Worm (Caenorhabditis elegans) whole organism, L4 larva: Measurements from ENCODE around the gene Y45G5AM.4.

Experiments used
- D1046.2 ChIP-seq: fragments of 200-800 bp; sonication (Bioruptor generic); IDR thresholded peaks from 2 replicates; pipeline ENCODE4 v1.3.6; 2022; ENCODE audit warnings: missing genetic modification characterization, missing compliant biosample characterization
- F10B5.3 ChIP-seq: sonication (generic microtip); optimal IDR thresholded peaks from 2 replicates; lab custom pipeline; 2016; ENCODE audit warnings: mild to moderate bottlenecking, missing genetic modification characterization, missing compliant biosample characterization
- F26F4.8 ChIP-seq: fragments of 200-800 bp; sonication (Bioruptor generic); conservative IDR thresholded peaks from 2 replicates; pipeline ENCODE4 v1.3.6; 2022; ENCODE audit warnings: missing genetic modification characterization, missing compliant biosample characterization
- F49E8.2 ChIP-seq: sonication (generic microtip); optimal IDR thresholded peaks from 2 replicates; lab custom pipeline; 2016; ENCODE audit warnings: missing compliant biosample characterization, mild to moderate bottlenecking, missing genetic modification characterization, borderline replicate concordance
- T20F7.1 ChIP-seq: fragments of 200-800 bp; sonication (Bioruptor generic); optimal IDR thresholded peaks from 2 replicates; lab custom pipeline; 2018; ENCODE audit warnings: mild to moderate bottlenecking, missing genetic modification characterization, missing compliant biosample characterization
- T26A8.4 ChIP-seq: fragments of 200-800 bp; sonication (Bioruptor generic); IDR thresholded peaks from 2 replicates; pipeline ENCODE4 v1.3.6; 2022; ENCODE audit warnings: missing genetic modification characterization, missing compliant biosample characterization
- Y75B8A.6 ChIP-seq: fragments of 200-800 bp; sonication (Bioruptor generic); IDR thresholded peaks from 2 replicates; pipeline ENCODE4 v1.3.6; 2022; ENCODE audit warnings: missing genetic modification reagents, missing genetic modification characterization, missing compliant biosample characterization
- ZK337.2 ChIP-seq: fragments of 200-800 bp; sonication (Bioruptor generic); IDR thresholded peaks from 2 replicates; pipeline ENCODE4 v1.3.6; 2022; ENCODE audit warnings: missing genetic modification reagents, missing genetic modification characterization, missing compliant biosample characterization
- ZK546.5 ChIP-seq, 2 experiments: sonication (generic microtip); optimal IDR thresholded peaks; 2 replicates each; lab custom pipeline; 2017; ENCODE audit warnings: missing biosample characterization in 2 of 2, missing genetic modification characterization in 2 of 2
- aly-2 ChIP-seq: sonication (generic microtip); optimal IDR thresholded peaks from 2 replicates; lab custom pipeline; 2018; ENCODE audit warnings: missing biosample characterization, missing genetic modification characterization
- arid-1 ChIP-seq: fragments of 200-800 bp; sonication (Bioruptor generic); conservative IDR thresholded peaks from 2 replicates; pipeline ENCODE4 v1.3.6; 2022; ENCODE audit warnings: missing genetic modification reagents, missing genetic modification characterization, missing compliant biosample characterization
- attf-4 ChIP-seq: sonication (generic microtip); optimal IDR thresholded peaks from 3 replicates; lab custom pipeline; 2017; ENCODE audit warnings: missing biosample characterization, missing genetic modification characterization
- ceh-20 ChIP-seq: fragments of 200-800 bp; sonication (Bioruptor generic); IDR thresholded peaks from 2 replicates; pipeline ENCODE4 v1.3.6; 2022; ENCODE audit warnings: missing genetic modification reagents, missing genetic modification characterization, missing compliant biosample characterization
- ceh-32 ChIP-seq: sonication (generic microtip); optimal IDR thresholded peaks from 2 replicates; lab custom pipeline; 2016; ENCODE audit warnings: mild to moderate bottlenecking, missing genetic modification characterization, missing compliant biosample characterization; ENCODE audit not compliant: poor library complexity
- ceh-62 ChIP-seq: sonication (generic microtip); optimal IDR thresholded peaks from 2 replicates; lab custom pipeline; 2017; ENCODE audit warnings: missing biosample characterization, missing genetic modification characterization
- ctbp-1 ChIP-seq: fragments of 200-800 bp; sonication (Bioruptor generic); IDR thresholded peaks from 2 replicates; pipeline ENCODE4 v1.3.6; 2022; ENCODE audit warnings: missing genetic modification reagents, missing genetic modification characterization, missing compliant biosample characterization
- daf-12 ChIP-seq: fragments of 150-350 bp; optimal IDR thresholded peaks from 2 replicates; lab custom pipeline; 2014; ENCODE audit warnings: missing biosample characterization, missing genetic modification reagents, missing genetic modification characterization
- daf-16 ChIP-seq, 3 experiments: sonication (generic microtip); optimal IDR thresholded peaks; 2 replicates each; lab custom pipeline; 2016 to 2017; ENCODE audit warnings: missing genetic modification characterization in 3 of 3, missing genetic modification reagents in 3 of 3, mild to moderate bottlenecking in 2 of 3, missing compliant biosample characterization in 2 of 3, missing biosample characterization in 1 of 3, moderate library complexity in 1 of 3
- daf-8 ChIP-seq: fragments of 200-800 bp; sonication (Bioruptor generic); IDR thresholded peaks from 2 replicates; pipeline ENCODE4 v1.3.6; 2022; ENCODE audit warnings: missing genetic modification characterization, missing compliant biosample characterization
- dmd-6 ChIP-seq: fragments of 200-800 bp; sonication (Bioruptor generic); IDR thresholded peaks from 2 replicates; pipeline ENCODE4 v1.3.6; 2022; ENCODE audit warnings: missing genetic modification reagents, missing genetic modification characterization, missing compliant biosample characterization
- dpl-1 ChIP-seq: fragments of 150-350 bp; optimal IDR thresholded peaks from 2 replicates; lab custom pipeline; 2014; ENCODE audit warnings: missing biosample characterization, missing genetic modification reagents, missing genetic modification characterization
- egl-27 ChIP-seq: sonication (generic microtip); optimal IDR thresholded peaks from 3 replicates; lab custom pipeline; 2017; ENCODE audit warnings: missing biosample characterization, missing genetic modification reagents, missing genetic modification characterization
- fos-1 ChIP-seq: fragments of 150-350 bp; optimal IDR thresholded peaks from 2 replicates; lab custom pipeline; 2014; ENCODE audit warnings: missing biosample characterization, missing genetic modification characterization
- gei-8 ChIP-seq: fragments of 200-800 bp; sonication (Bioruptor generic); optimal IDR thresholded peaks from 2 replicates; lab custom pipeline; 2018; ENCODE audit warnings: mild to moderate bottlenecking, missing genetic modification characterization, missing compliant biosample characterization
- hif-1 ChIP-seq, 2 experiments: sonication (generic microtip); optimal IDR thresholded peaks; 2 replicates each; lab custom pipeline; 2016 to 2017; ENCODE audit warnings: missing compliant biosample characterization in 2 of 2, missing genetic modification characterization in 2 of 2, missing genetic modification reagents in 2 of 2, missing genotype in 2 of 2, mild to moderate bottlenecking in 1 of 2
- jun-1 ChIP-seq: fragments of 150-350 bp; optimal IDR thresholded peaks from 2 replicates; lab custom pipeline; 2014; ENCODE audit warnings: missing biosample characterization, missing genetic modification reagents, missing genetic modification characterization
- lim-7 ChIP-seq: fragments of 200-800 bp; sonication (Bioruptor generic); IDR thresholded peaks from 2 replicates; pipeline ENCODE4 v1.3.6; 2022; ENCODE audit warnings: missing genetic modification characterization, missing compliant biosample characterization
- lin-1 ChIP-seq: fragments of 200-800 bp; sonication (Bioruptor generic); IDR thresholded peaks from 2 replicates; pipeline ENCODE4 v1.3.6; 2022; ENCODE audit warnings: missing genetic modification reagents, missing genetic modification characterization, missing compliant biosample characterization
- lin-29 ChIP-seq: fragments of 200-800 bp; sonication (Bioruptor generic); IDR thresholded peaks from 2 replicates; pipeline ENCODE4 v1.3.6; 2022; ENCODE audit warnings: missing genetic modification reagents, missing genetic modification characterization, missing compliant biosample characterization
- lin-39 ChIP-seq: fragments of 150-350 bp; optimal IDR thresholded peaks from 2 replicates; lab custom pipeline; 2014; ENCODE audit warnings: missing biosample characterization, missing genetic modification reagents, missing genetic modification characterization
- madf-9 ChIP-seq: fragments of 200-800 bp; sonication (Bioruptor generic); conservative IDR thresholded peaks from 2 replicates; pipeline ENCODE4 v1.3.6; 2022; ENCODE audit warnings: missing genetic modification reagents, missing genetic modification characterization, missing compliant biosample characterization
- mdl-1 ChIP-seq, 2 experiments: fragments of 150-350 bp in 1 of 2; sonication (generic microtip) in 1 of 2; optimal IDR thresholded peaks; 2 replicates each; lab custom pipeline; 2014 to 2017; ENCODE audit warnings: missing biosample characterization in 2 of 2, missing genetic modification characterization in 2 of 2
- mes-2 ChIP-seq: sonication (generic microtip); optimal IDR thresholded peaks from 2 replicates; lab custom pipeline; 2016; ENCODE audit warnings: missing genotype, mild to moderate bottlenecking, missing genetic modification characterization, missing compliant biosample characterization; ENCODE audit not compliant: poor library complexity, severe bottlenecking
- mxl-2 ChIP-seq: fragments of 200-800 bp; sonication (Bioruptor generic); conservative IDR thresholded peaks from 2 replicates; pipeline ENCODE4 v1.3.6; 2022; ENCODE audit warnings: missing genetic modification reagents, missing genetic modification characterization, missing compliant biosample characterization
- mxl-3 ChIP-seq: fragments of 200-800 bp; sonication (Bioruptor generic); optimal IDR thresholded peaks from 2 replicates; lab custom pipeline; 2018; ENCODE audit warnings: mild to moderate bottlenecking, missing genetic modification characterization, missing compliant biosample characterization
- nhr-11 ChIP-seq: fragments of 150-350 bp; optimal IDR thresholded peaks from 2 replicates; lab custom pipeline; 2014; ENCODE audit warnings: missing biosample characterization, missing genetic modification characterization
- nhr-111 ChIP-seq: fragments of 200-800 bp; sonication (Bioruptor generic); optimal IDR thresholded peaks from 2 replicates; lab custom pipeline; 2018; ENCODE audit warnings: mild to moderate bottlenecking, missing genetic modification characterization, missing compliant biosample characterization
- nhr-28 ChIP-seq: fragments of 150-350 bp; optimal IDR thresholded peaks from 2 replicates; lab custom pipeline; 2014; ENCODE audit warnings: missing biosample characterization, missing genetic modification characterization
- nhr-42 ChIP-seq: fragments of 200-800 bp; sonication (Bioruptor generic); IDR thresholded peaks from 2 replicates; pipeline ENCODE4 v1.3.6; 2022; ENCODE audit warnings: missing genetic modification characterization, missing compliant biosample characterization
- nhr-76 ChIP-seq: fragments of 150-350 bp; optimal IDR thresholded peaks from 2 replicates; lab custom pipeline; 2014; ENCODE audit warnings: missing biosample characterization, missing genetic modification characterization
- nhr-77 ChIP-seq: fragments of 150-350 bp; optimal IDR thresholded peaks from 2 replicates; lab custom pipeline; 2014; ENCODE audit warnings: missing biosample characterization, missing genetic modification characterization
- pha-4 ChIP-seq, 2 experiments: fragments of 150-350 bp in 1 of 2; fragments of 200-800 bp in 1 of 2; sonication (Bioruptor generic) in 1 of 2; IDR thresholded peaks in 1 of 2; optimal IDR thresholded peaks in 1 of 2; 2 replicates each; pipeline versions ENCODE4 v1.3.6 to Lab custom; 2014 to 2022; ENCODE audit warnings: missing genetic modification characterization in 2 of 2, missing genetic modification reagents in 2 of 2, missing biosample characterization in 1 of 2, missing compliant biosample characterization in 1 of 2
- pqm-1 ChIP-seq: sonication (generic microtip); optimal IDR thresholded peaks from 2 replicates; lab custom pipeline; 2017; ENCODE audit warnings: missing biosample characterization, missing genetic modification characterization
- skn-1 ChIP-seq: fragments of 150-350 bp; optimal IDR thresholded peaks from 2 replicates; lab custom pipeline; 2014; ENCODE audit warnings: missing biosample characterization, missing genetic modification characterization
- snpc-4 ChIP-seq: fragments of 150-350 bp; optimal IDR thresholded peaks from 2 replicates; lab custom pipeline; 2014; ENCODE audit warnings: missing biosample characterization, missing genetic modification characterization
- tag-97 ChIP-seq: fragments of 200-800 bp; sonication (Bioruptor generic); IDR thresholded peaks from 2 replicates; pipeline ENCODE4 v1.3.6; 2022; ENCODE audit warnings: missing genetic modification characterization, missing compliant biosample characterization
- tra-1 ChIP-seq: fragments of 200-800 bp; sonication (Bioruptor generic); IDR thresholded peaks from 2 replicates; pipeline ENCODE4 v1.3.6; 2022; ENCODE audit warnings: missing genetic modification reagents, missing genetic modification characterization, missing compliant biosample characterization
- unc-62 ChIP-seq, 3 experiments: fragments of 150-350 bp in 1 of 3; sonication (generic microtip); optimal IDR thresholded peaks in 2 of 3; peaks in 1 of 3; 1 replicate in 1 of 3; 2 replicates in 2 of 3; lab custom pipeline; 2014 to 2017; ENCODE audit warnings: missing biosample characterization in 3 of 3, missing genetic modification characterization in 3 of 3, missing genetic modification reagents in 3 of 3, missing genotype in 1 of 3
- zip-2 ChIP-seq: fragments of 150-350 bp; optimal IDR thresholded peaks from 2 replicates; lab custom pipeline; 2014; ENCODE audit warnings: missing biosample characterization, missing genetic modification characterization
- ztf-11 ChIP-seq: fragments of 150-350 bp; optimal IDR thresholded peaks from 2 replicates; lab custom pipeline; 2014; ENCODE audit warnings: missing biosample characterization, missing genetic modification characterization

The Y45G5AM.4 gene

DNA sequence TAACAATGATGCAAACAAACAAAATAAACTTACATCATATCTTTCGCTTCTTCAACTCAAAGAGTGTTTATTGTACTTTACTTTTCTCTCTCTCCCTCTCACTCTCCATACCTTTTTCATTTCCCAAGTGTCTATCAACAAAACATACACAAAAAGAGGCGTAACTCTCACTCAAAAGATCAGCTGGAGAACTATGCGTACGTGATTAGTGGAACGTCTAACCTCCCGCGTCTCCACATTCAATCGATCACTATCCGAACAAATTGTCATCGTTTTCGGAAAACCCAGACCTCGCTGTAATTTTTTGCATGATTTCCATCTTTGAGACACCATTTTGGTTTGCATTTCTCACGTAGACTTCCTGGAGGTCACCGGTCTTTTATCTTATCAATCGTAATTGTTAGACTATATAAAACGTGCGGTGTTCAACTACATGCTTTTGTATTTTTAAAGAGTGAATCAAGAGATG, 31.5 kb upstream of the Y45G5AM.4 start, which contains the start of gene nhr-57 (continued):
- TF ChIP-seq daf-16 (GFP tag; optimal IDR thresholded peaks at IDR 0.05; lab: Kevin White, UChicago): peak in 1 of 2 experiments; percentile 40
- peak; percentile 84 for TF ChIP-seq daf-16 (tag; optimal IDR thresholded peaks at IDR 0.05; lab: Kevin White, UChicago)
- no peak for TF ChIP-seq F26F4.8
- no peak for TF ChIP-seq madf-9 (GFP tag; lab: Robert Waterston, UW)
- TF ChIP-seq daf-12 (tag; lab: Kevin White, UChicago): no peak
- TF ChIP-seq snpc-4 (tag; lab: Kevin White, UChicago): no peak
- peak; percentile 49 for TF ChIP-seq lin-1 (GFP tag; lab: Robert Waterston, UW)
- TF ChIP-seq jun-1: no peak
- peak; percentile 97 for TF ChIP-seq dmd-6 (GFP tag; lab: Robert Waterston, UW)
- TF ChIP-seq nhr-28 (tag; lab: Kevin White, UChicago): peak; percentile 94
- no peak for TF ChIP-seq mxl-2 (GFP tag; lab: Robert Waterston, UW)
- TF ChIP-seq mes-2 (tag; lab: Kevin White, UChicago): peak; percentile 7
- 0 out of 2 replicates have a peak, but pooled peaks have one; percentile 53 for TF ChIP-seq tra-1
- peak; percentile 78 for TF ChIP-seq gei-8
- no peak for TF ChIP-seq ceh-32 (tag; lab: Kevin White, UChicago)
- TF ChIP-seq unc-62 (GFP tag; optimal IDR thresholded peaks at IDR 0.05 in 1 of 2; lab: Kevin White, UChicago): peak in 1 of 2 experiments; percentile 84
- TF ChIP-seq unc-62 (tag; optimal IDR thresholded peaks at IDR 0.05; lab: Kevin White, UChicago): no peak
- no peak for TF ChIP-seq nhr-76
- TF ChIP-seq ztf-11: no peak
- no peak for TF ChIP-seq skn-1 (tag; lab: Kevin White, UChicago)
- peak; percentile 98 to 100 for TF ChIP-seq hif-1 (tag; optimal IDR thresholded peaks at IDR 0.05; lab: Kevin White, UChicago)
- TF ChIP-seq pha-4 (GFP tag; IDR thresholded peaks at IDR 0.05; lab: Robert Waterston, UW): peak; percentile 70; the same call in 1 of the 2 replicates
- TF ChIP-seq pha-4 (tag; optimal IDR thresholded peaks at IDR 0.05; lab: Kevin White, UChicago): peak; percentile 71
- no peak for TF ChIP-seq lin-39 (tag; lab: Kevin White, UChicago)
- TF ChIP-seq nhr-111 (GFP tag; lab: Kevin White, UChicago): no peak
- TF ChIP-seq D1046.2 (GFP tag; lab: Robert Waterston, UW): no peak
- no peak for TF ChIP-seq arid-1 (GFP tag; lab: Robert Waterston, UW)
- TF ChIP-seq lim-7 (GFP tag; lab: Robert Waterston, UW): no peak
- TF ChIP-seq daf-8 (GFP tag; lab: Robert Waterston, UW): no peak
- TF ChIP-seq Y75B8A.6 (GFP tag; lab: Robert Waterston, UW): no peak
- peak; percentile 63 for TF ChIP-seq mxl-3 (GFP tag; lab: Kevin White, UChicago)
- TF ChIP-seq ceh-62 (tag; lab: Kevin White, UChicago): no peak
- TF ChIP-seq nhr-11 (tag; lab: Kevin White, UChicago): peak; percentile 31
- no peak for TF ChIP-seq nhr-42 (GFP tag; lab: Robert Waterston, UW)
- no peak for TF ChIP-seq fos-1 (tag; lab: Kevin White, UChicago)
- TF ChIP-seq nhr-77 (tag; lab: Kevin White, UChicago): peak; percentile 4
- no peak for TF ChIP-seq egl-27 (tag; lab: Kevin White, UChicago)
- TF ChIP-seq F10B5.3 (tag; lab: Kevin White, UChicago): no peak
- TF ChIP-seq pqm-1: peak; percentile 35
- no peak for TF ChIP-seq tag-97 (GFP tag; lab: Robert Waterston, UW)
- TF ChIP-seq dpl-1: peak; percentile 4
- TF ChIP-seq ctbp-1 (GFP tag; lab: Robert Waterston, UW): no peak
- no peak for TF ChIP-seq zip-2 (tag; lab: Kevin White, UChicago)
- peak; percentile 24 to 77 for TF ChIP-seq mdl-1 (tag; optimal IDR thresholded peaks at IDR 0.05; lab: Kevin White, UChicago)
- no peak for TF ChIP-seq aly-2
- peak; percentile 51; the same call in 1 of the 2 replicates for TF ChIP-seq ceh-20 (GFP tag; lab: Robert Waterston, UW)
- TF ChIP-seq T26A8.4 (GFP tag; lab: Robert Waterston, UW): no peak
- TF ChIP-seq ZK546.5 (tag; optimal IDR thresholded peaks at IDR 0.05; lab: Kevin White, UChicago): no peak
- TF ChIP-seq attf-4 (tag; lab: Kevin White, UChicago): no peak
- no peak for TF ChIP-seq F49E8.2 (tag; lab: Kevin White, UChicago)
- no peak for TF ChIP-seq T20F7.1
- no peak for TF ChIP-seq lin-29 (GFP tag; lab: Robert Waterston, UW)
- TF ChIP-seq ZK337.2 (GFP tag; lab: Robert Waterston, UW): no peak
